Worm (Caenorhabditis elegans) whole organism, L2 larva: ENCODE data around the gene Y37D8A.5.
A peak's percentile ranks its signal among the peaks of the same experiment; 100 is the strongest.

Experiments
- C34F6.9 ChIP-seq: fragments of 150-350 bp; optimal IDR thresholded peaks from 2 replicates; lab custom pipeline; 2014; ENCODE audit warnings: missing biosample characterization, missing genetic modification characterization
- F13H6.1 ChIP-seq: sonication (generic microtip); optimal IDR thresholded peaks from 2 replicates; lab custom pipeline; 2016; ENCODE audit warnings: missing genetic modification characterization, missing compliant biosample characterization
- R02D3.7 ChIP-seq: fragments of 150-350 bp; optimal IDR thresholded peaks from 2 replicates; lab custom pipeline; 2014; ENCODE audit warnings: missing biosample characterization, missing genetic modification characterization
- Y55F3AM.14 ChIP-seq: fragments of 200-800 bp; sonication (Bioruptor generic); optimal IDR thresholded peaks from 2 replicates; lab custom pipeline; 2018; ENCODE audit warnings: mild to moderate bottlenecking, missing genetic modification characterization, missing compliant biosample characterization
- ZK546.5 ChIP-seq: sonication (generic microtip); optimal IDR thresholded peaks from 2 replicates; lab custom pipeline; 2017; ENCODE audit warnings: missing biosample characterization, missing genetic modification characterization
- alr-1 ChIP-seq: fragments of 150-350 bp; optimal IDR thresholded peaks from 2 replicates; lab custom pipeline; 2014; ENCODE audit warnings: missing biosample characterization, missing genetic modification characterization
- aly-2 ChIP-seq: fragments of 150-350 bp; optimal IDR thresholded peaks from 2 replicates; lab custom pipeline; 2014; ENCODE audit warnings: missing biosample characterization, missing genetic modification characterization
- ama-1 ChIP-seq: fragments of 150-350 bp; optimal IDR thresholded peaks from 2 replicates; lab custom pipeline; 2018; ENCODE audit warnings: inconsistent platforms
- blmp-1 ChIP-seq: sonication (generic microtip); optimal IDR thresholded peaks from 2 replicates; lab custom pipeline; 2017; ENCODE audit warnings: missing genetic modification characterization, mild to moderate bottlenecking, missing compliant biosample characterization, antibody characterized with exemption, moderate library complexity; ENCODE audit not compliant: insufficient read depth
- ceh-16 ChIP-seq: fragments of 150-350 bp; optimal IDR thresholded peaks from 2 replicates; lab custom pipeline; 2014; ENCODE audit warnings: missing biosample characterization, missing genetic modification characterization
- ceh-82 ChIP-seq: fragments of 150-350 bp; optimal IDR thresholded peaks from 2 replicates; lab custom pipeline; 2014; ENCODE audit warnings: missing biosample characterization, missing genetic modification characterization
- crh-2 ChIP-seq: sonication (generic microtip); optimal IDR thresholded peaks from 2 replicates; lab custom pipeline; 2017; ENCODE audit warnings: missing biosample characterization, missing genetic modification characterization
- dmd-4 ChIP-seq: sonication (generic microtip); optimal IDR thresholded peaks from 2 replicates; lab custom pipeline; 2017; ENCODE audit warnings: missing biosample characterization, missing genetic modification characterization
- egl-27 ChIP-seq: sonication (generic microtip); optimal IDR thresholded peaks from 3 replicates; lab custom pipeline; 2017; ENCODE audit warnings: missing biosample characterization, missing genetic modification reagents, missing genetic modification characterization
- elt-1 ChIP-seq: fragments of 150-350 bp; optimal IDR thresholded peaks from 2 replicates; lab custom pipeline; 2014; ENCODE audit warnings: missing biosample characterization, missing genetic modification characterization
- elt-3 ChIP-seq: sonication (generic microtip); optimal IDR thresholded peaks from 2 replicates; lab custom pipeline; 2017; ENCODE audit warnings: missing biosample characterization, missing genetic modification characterization
- fos-1 ChIP-seq: fragments of 150-350 bp; optimal IDR thresholded peaks from 2 replicates; lab custom pipeline; 2014; ENCODE audit warnings: missing biosample characterization, missing genetic modification characterization
- gmeb-1 ChIP-seq: fragments of 150-350 bp; optimal IDR thresholded peaks from 2 replicates; lab custom pipeline; 2014; ENCODE audit warnings: missing biosample characterization, missing genetic modification characterization
- lin-11 ChIP-seq: fragments of 150-350 bp; sonication (generic microtip); optimal IDR thresholded peaks from 2 replicates; lab custom pipeline; 2014; ENCODE audit warnings: missing biosample characterization, missing genetic modification characterization, inconsistent platforms, mixed read lengths
- lin-13 ChIP-seq: fragments of 150-350 bp; optimal IDR thresholded peaks from 2 replicates; lab custom pipeline; 2014; ENCODE audit warnings: missing biosample characterization, missing genetic modification reagents, missing genetic modification characterization
- lin-39 ChIP-seq: fragments of 150-350 bp; optimal IDR thresholded peaks from 2 replicates; lab custom pipeline; 2014; ENCODE audit warnings: missing biosample characterization, missing genetic modification reagents, missing genetic modification characterization
- lsy-2 ChIP-seq, 2 experiments: fragments of 150-350 bp in 1 of 2; sonication (generic microtip) in 1 of 2; optimal IDR thresholded peaks; 2 replicates each; lab custom pipeline; 2014 to 2017; ENCODE audit warnings: missing biosample characterization in 2 of 2, missing genetic modification characterization in 2 of 2
- mab-5 ChIP-seq: fragments of 150-350 bp; optimal IDR thresholded peaks from 2 replicates; lab custom pipeline; 2014; ENCODE audit warnings: missing biosample characterization, missing genetic modification characterization
- mbf-1 ChIP-seq: sonication (generic microtip); optimal IDR thresholded peaks from 2 replicates; lab custom pipeline; 2017; ENCODE audit warnings: missing biosample characterization, missing genetic modification characterization
- mdl-1 ChIP-seq, 2 experiments: fragments of 150-350 bp in 1 of 2; sonication (generic microtip) in 1 of 2; optimal IDR thresholded peaks; 2 replicates each; lab custom pipeline; 2017; ENCODE audit warnings: missing biosample characterization in 2 of 2, missing genetic modification characterization in 2 of 2
- nhr-10 ChIP-seq: sonication (generic microtip); optimal IDR thresholded peaks from 2 replicates; lab custom pipeline; 2017; ENCODE audit warnings: missing biosample characterization, missing genetic modification characterization
- nhr-11 ChIP-seq: fragments of 150-350 bp; optimal IDR thresholded peaks from 2 replicates; lab custom pipeline; 2014; ENCODE audit warnings: missing biosample characterization, missing genetic modification characterization
- nhr-12 ChIP-seq: fragments of 150-350 bp; optimal IDR thresholded peaks from 2 replicates; lab custom pipeline; 2014; ENCODE audit warnings: missing biosample characterization, missing genetic modification characterization
- nhr-129 ChIP-seq: fragments of 150-350 bp; optimal IDR thresholded peaks from 2 replicates; lab custom pipeline; 2014; ENCODE audit warnings: missing biosample characterization, missing genetic modification characterization
- nhr-21 ChIP-seq: fragments of 150-350 bp; optimal IDR thresholded peaks from 2 replicates; lab custom pipeline; 2014; ENCODE audit warnings: missing biosample characterization, missing genetic modification characterization
- nhr-23 ChIP-seq: fragments of 150-350 bp; optimal IDR thresholded peaks from 2 replicates; lab custom pipeline; 2014; ENCODE audit warnings: missing biosample characterization, missing genetic modification reagents, missing genetic modification characterization
- nhr-237 ChIP-seq: fragments of 150-350 bp; optimal IDR thresholded peaks from 2 replicates; lab custom pipeline; 2014; ENCODE audit warnings: missing biosample characterization, missing genetic modification characterization
- nhr-25 ChIP-seq: fragments of 150-350 bp; sonication (generic microtip); optimal IDR thresholded peaks from 3 replicates; lab custom pipeline; 2014; ENCODE audit warnings: missing biosample characterization, missing genetic modification characterization
- nhr-6 ChIP-seq: fragments of 150-350 bp; optimal IDR thresholded peaks from 2 replicates; lab custom pipeline; 2014; ENCODE audit warnings: missing biosample characterization, missing genetic modification characterization
- nhr-77 ChIP-seq: fragments of 150-350 bp; optimal IDR thresholded peaks from 2 replicates; lab custom pipeline; 2014; ENCODE audit warnings: missing biosample characterization, missing genetic modification characterization
- peb-1 ChIP-seq: fragments of 150-350 bp; optimal IDR thresholded peaks from 2 replicates; lab custom pipeline; 2014; ENCODE audit warnings: missing biosample characterization, missing genetic modification characterization
- sem-4 ChIP-seq: fragments of 150-350 bp; optimal IDR thresholded peaks from 2 replicates; lab custom pipeline; 2014; ENCODE audit warnings: missing biosample characterization, missing genetic modification reagents, missing genetic modification characterization
- skn-1 ChIP-seq: sonication (generic microtip); optimal IDR thresholded peaks from 2 replicates; lab custom pipeline; 2017; ENCODE audit warnings: missing biosample characterization, missing genetic modification characterization
- sma-3 ChIP-seq: sonication (generic microtip); optimal IDR thresholded peaks from 2 replicates; lab custom pipeline; 2016; ENCODE audit warnings: missing genetic modification reagents, missing genetic modification characterization, missing compliant biosample characterization
- sma-9 ChIP-seq, 2 experiments: fragments of 150-350 bp in 1 of 2; sonication (generic microtip) in 1 of 2; optimal IDR thresholded peaks; 2 replicates each; lab custom pipeline; 2014 to 2016; ENCODE audit warnings: missing genetic modification characterization in 2 of 2, mild to moderate bottlenecking in 1 of 2, missing biosample characterization in 1 of 2, missing compliant biosample characterization in 1 of 2, missing genetic modification reagents in 1 of 2, moderate library complexity in 1 of 2
- snpc-4 ChIP-seq: fragments of 150-350 bp; optimal IDR thresholded peaks from 2 replicates; lab custom pipeline; 2014; ENCODE audit warnings: missing biosample characterization, missing genetic modification characterization
- unc-39 ChIP-seq: fragments of 150-350 bp; optimal IDR thresholded peaks from 2 replicates; lab custom pipeline; 2014; ENCODE audit warnings: missing biosample characterization, missing genetic modification characterization
- unc-55 ChIP-seq: fragments of 150-350 bp; sonication (generic microtip); optimal IDR thresholded peaks from 3 replicates; lab custom pipeline; 2014; ENCODE audit warnings: missing biosample characterization, missing genetic modification reagents, missing genetic modification characterization
- unc-62 ChIP-seq: fragments of 150-350 bp; optimal IDR thresholded peaks from 2 replicates; lab custom pipeline; 2014; ENCODE audit warnings: missing biosample characterization, missing genetic modification reagents, missing genetic modification characterization
- zag-1 ChIP-seq: fragments of 150-350 bp; optimal IDR thresholded peaks from 2 replicates; lab custom pipeline; 2014; ENCODE audit warnings: missing biosample characterization, missing genetic modification characterization
- ztf-1 ChIP-seq: fragments of 200-800 bp; sonication (Bioruptor generic); conservative IDR thresholded peaks from 2 replicates; pipeline ENCODE4 v1.3.6; 2022; ENCODE audit warnings: missing genetic modification characterization, missing compliant biosample characterization
- ztf-11 ChIP-seq: sonication (generic microtip); optimal IDR thresholded peaks from 2 replicates; lab custom pipeline; 2017; ENCODE audit warnings: missing biosample characterization, missing genetic modification characterization
- ztf-4 ChIP-seq: fragments of 150-350 bp; optimal IDR thresholded peaks from 2 replicates; lab custom pipeline; 2014; ENCODE audit warnings: missing biosample characterization, missing genetic modification characterization

Gene Y37D8A.5

DNA sequence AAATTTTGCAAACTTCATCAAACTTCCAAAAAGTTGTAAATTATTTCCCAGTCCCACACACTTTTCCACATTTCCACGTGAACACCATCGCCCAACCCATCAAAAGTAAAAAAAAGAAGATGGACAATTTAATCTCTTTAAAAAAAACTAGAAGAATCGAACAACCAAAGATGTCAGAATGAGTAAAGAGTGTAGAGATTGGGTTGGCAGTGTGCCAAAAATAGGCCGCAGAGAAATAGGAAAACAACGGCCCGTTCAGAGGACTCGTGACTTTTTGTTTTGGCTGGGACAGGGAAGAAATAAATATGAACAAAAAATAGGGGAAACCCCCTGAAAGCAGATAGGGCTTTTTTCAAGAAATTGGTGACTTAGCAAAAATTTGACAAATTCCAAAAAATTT lies 12.4 kb downstream of the Y37D8A.5 start (continued):
- no peak for TF ChIP-seq aly-2

DNA sequence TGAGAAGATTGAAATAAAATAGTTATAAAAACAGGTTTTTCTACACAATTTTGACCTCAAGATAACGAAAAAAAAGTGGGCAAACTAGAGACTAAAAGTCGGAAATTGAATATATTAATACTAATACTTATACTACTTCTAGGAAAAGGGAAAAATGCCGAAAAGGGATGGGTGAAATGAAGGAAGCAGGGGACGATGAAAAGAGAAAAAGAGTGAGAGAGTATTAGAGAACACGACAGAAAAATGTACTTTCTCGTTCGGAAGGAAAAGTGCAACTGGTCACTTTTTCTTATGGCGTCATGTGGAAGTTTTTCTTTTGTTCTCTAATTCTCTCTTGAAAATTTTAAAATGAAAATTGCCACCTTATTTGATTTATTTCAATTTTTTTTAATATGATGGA lies 14.0 kb downstream of the Y37D8A.5 start:
- TF ChIP-seq dmd-4 (tag; lab: Kevin White, UChicago) (no peak), mab-5 (tag; lab: Kevin White, UChicago) (peak; percentile 38), egl-27 (tag; lab: Kevin White, UChicago) (peak; percentile 88), unc-55 (GFP tag; lab: Kevin White, UChicago) (peak; percentile 79), ceh-16 (tag; lab: Kevin White, UChicago) (peak; percentile 23), sma-9 (GFP tag; optimal IDR thresholded peaks at IDR 0.05; lab: Kevin White, UChicago) (peak; percentile 99), sma-9 (tag; optimal IDR thresholded peaks at IDR 0.05; lab: Kevin White, UChicago) (no peak), nhr-21 (tag; lab: Kevin White, UChicago) (peak; percentile 90), nhr-12 (no peak), peb-1 (no peak), elt-1 (tag; lab: Kevin White, UChicago) (no peak), ama-1 (lab: Kevin White, UChicago) (no peak), gmeb-1 (peak; percentile 2), skn-1 (peak; percentile 47), fos-1 (tag; lab: Kevin White, UChicago) (peak; percentile 95), nhr-129 (tag; lab: Kevin White, UChicago) (no peak), blmp-1 (tag; lab: Kevin White, UChicago) (peak; percentile 96), ztf-4 (peak; percentile 13), nhr-23 (tag; lab: Kevin White, UChicago) (no peak), ceh-82 (tag; lab: Kevin White, UChicago) (no peak), unc-62 (GFP tag; lab: Kevin White, UChicago) (no peak), lin-39 (no peak), nhr-237 (no peak), snpc-4 (no peak), elt-3 (tag; lab: Kevin White, UChicago) (no peak), crh-2 (tag; lab: Kevin White, UChicago) (peak; percentile 82), unc-39 (tag; lab: Kevin White, UChicago) (no peak), Y55F3AM.14 (peak; percentile 64), sem-4 (tag; lab: Kevin White, UChicago) (peak; percentile 97), aly-2 (no peak), mbf-1 (tag; lab: Kevin White, UChicago) (no peak), lin-11 (tag; lab: Kevin White, UChicago) (no peak), nhr-25 (tag; lab: Kevin White, UChicago) (peak; percentile 44), R02D3.7 (tag; lab: Kevin White, UChicago) (no peak), sma-3 (GFP tag; lab: Kevin White, UChicago) (peak; percentile 74), nhr-11 (tag; lab: Kevin White, UChicago) (no peak), nhr-6 (tag; lab: Kevin White, UChicago) (peak; percentile 62), nhr-77 (tag; lab: Kevin White, UChicago) (no peak), ztf-1 (no peak), C34F6.9 (peak; percentile 80), lsy-2 (tag; optimal IDR thresholded peaks at IDR 0.05; lab: Kevin White, UChicago) (peak; percentile 29 to 88), zag-1 (peak; percentile 41), lin-13 (GFP tag; lab: Kevin White, UChicago) (peak; percentile 69), alr-1 (no peak), F13H6.1 (tag; lab: Kevin White, UChicago) (peak; percentile 99), nhr-10 (no peak), ZK546.5 (tag; lab: Kevin White, UChicago) (no peak), ztf-11 (tag; lab: Kevin White, UChicago) (no peak), mdl-1 (tag; optimal IDR thresholded peaks at IDR 0.05; lab: Kevin White, UChicago) (peak; percentile 40 to 83)
- TF ChIP-seq, all 48 proteins: peak for 23
